Fruit fly (Drosophila melanogaster): ENCODE results near the gene Chc.

Gene Chc

DNA sequence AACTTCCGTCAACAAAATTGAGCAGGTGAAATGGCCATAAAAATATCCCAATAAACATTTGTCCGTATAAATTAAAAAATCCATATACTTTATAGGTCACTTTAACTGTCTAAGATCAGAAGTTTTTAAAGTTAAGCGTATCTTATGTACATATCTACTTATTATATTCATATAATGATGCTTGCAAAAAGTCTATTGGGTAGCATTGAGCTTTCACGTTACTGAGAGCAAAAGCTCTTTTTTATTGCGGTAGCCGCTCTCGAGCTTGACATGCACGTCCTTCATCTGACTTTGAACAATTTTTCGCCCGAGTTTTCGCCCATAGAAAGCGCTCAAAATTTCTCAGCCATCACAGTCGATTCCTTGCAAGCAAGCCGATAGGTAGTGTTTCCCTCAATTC is 32.6 kb upstream of the Chc start, which contains the start of gene Gapdh2 (continued):
- TF ChIP-seq Dref (GFP tag; IDR thresholded peaks at IDR 0.05) (peak; percentile 44), Meics (GFP tag; optimal IDR thresholded peaks at IDR 0.05) (peak; percentile 100), org-1 (GFP tag; optimal IDR thresholded peaks at IDR 0.05) (peak; percentile 99), CG12744 (GFP tag; optimal IDR thresholded peaks at IDR 0.05) (peak; percentile 98), CG8924 (tag; optimal IDR thresholded peaks at IDR 0.05) (peak; percentile 100), fd64A (GFP tag; optimal IDR thresholded peaks at IDR 0.05) (peak; percentile 98), Poxn (GFP tag; IDR thresholded peaks at IDR 0.05) (peak; percentile 96), wor (GFP tag; IDR thresholded peaks at IDR 0.05) (peak; percentile 98), CG6272 (GFP tag; IDR thresholded peaks at IDR 0.05) (peak; percentile 93; the same call in 1 of the 2 replicates), CG7271 (tag; optimal IDR thresholded peaks at IDR 0.05) (peak; percentile 94), CG6854 (GFP tag; optimal IDR thresholded peaks at IDR 0.05) (peak; percentile 100), pb (GFP tag; optimal IDR thresholded peaks at IDR 0.05) (peak; percentile 89), Ssrp (tag; optimal IDR thresholded peaks at IDR 0.05) (peak; percentile 97), CG4360 (GFP tag; IDR thresholded peaks at IDR 0.05) (peak; percentile 87), CG13123 (GFP tag; optimal IDR thresholded peaks at IDR 0.05) (peak; percentile 96), CG4854 (GFP tag; optimal IDR thresholded peaks at IDR 0.05) (peak; percentile 98), Bteb2 (GFP tag; optimal IDR thresholded peaks at IDR 0.05) (peak; percentile 99), CG13894 (tag; optimal IDR thresholded peaks at IDR 0.05) (peak; percentile 100), CG8359 (GFP tag; optimal IDR thresholded peaks at IDR 0.05; ENCODE audit: borderline replicate concordance) (peak; percentile 93), Oli (tag; optimal IDR thresholded peaks at IDR 0.05) (peak; percentile 99), zfh1 (GFP tag; IDR thresholded peaks at IDR 0.05) (peak; percentile 98), emc (GFP tag; optimal IDR thresholded peaks at IDR 0.05) (peak; percentile 94), CG30431 (GFP tag; optimal IDR thresholded peaks at IDR 0.05) (no peak), Dad (GFP tag; optimal IDR thresholded peaks at IDR 0.05) (peak; percentile 98), Hmr (GFP tag; optimal IDR thresholded peaks at IDR 0.05) (peak; percentile 100), CG2712 (tag; optimal IDR thresholded peaks at IDR 0.05) (peak; percentile 99), CG6689 (GFP tag; IDR thresholded peaks at IDR 0.05) (peak; percentile 98), CG4404 (GFP tag; IDR thresholded peaks at IDR 0.05) (peak; percentile 88), Lim3 (GFP tag; IDR thresholded peaks at IDR 0.05) (peak; percentile 96; the same call in 1 of the 2 replicates), en (GFP tag; optimal IDR thresholded peaks at IDR 0.05) (peak; percentile 96), Ptx1 (GFP tag; IDR thresholded peaks at IDR 0.05) (peak; percentile 98), ewg (GFP tag; optimal IDR thresholded peaks at IDR 0.05) (peak; percentile 97), slou (GFP tag; optimal IDR thresholded peaks at IDR 0.05) (peak; percentile 96), CG17385 (GFP tag; optimal IDR thresholded peaks at IDR 0.05) (peak; percentile 100), Fer3 (tag; optimal IDR thresholded peaks at IDR 0.05) (peak; percentile 100), CG1792 (GFP tag; optimal IDR thresholded peaks at IDR 0.05) (peak; percentile 94), hkb (optimal IDR thresholded peaks at IDR 0.05) (no peak), hkb (GFP tag; IDR thresholded peaks at IDR 0.05) (peak; percentile 100), CG15514 (GFP tag; optimal IDR thresholded peaks at IDR 0.05) (peak; percentile 96), NC2β (GFP tag; optimal IDR thresholded peaks at IDR 0.05) (peak; percentile 94), CG16779 (GFP tag; IDR thresholded peaks at IDR 0.05) (peak; percentile 99), CG12104 (GFP tag; optimal IDR thresholded peaks at IDR 0.05) (peak; percentile 99), CG15479 (GFP tag; optimal IDR thresholded peaks at IDR 0.05) (peak; percentile 10), CG14014 (GFP tag; IDR thresholded peaks at IDR 0.05) (peak; percentile 100), B-H1 (GFP tag; IDR thresholded peaks at IDR 0.05) (peak; percentile 99), oc (tag; optimal IDR thresholded peaks at IDR 0.05) (peak; percentile 100), CG10209 (GFP tag; optimal IDR thresholded peaks at IDR 0.05) (peak; percentile 99), maf-S (GFP tag; optimal IDR thresholded peaks at IDR 0.05) (peak; percentile 96), Jarid2 (GFP tag; optimal IDR thresholded peaks at IDR 0.05) (peak; percentile 95), CG5953 (GFP tag; IDR thresholded peaks at IDR 0.05) (peak; percentile 99), CG11696 (GFP tag; IDR thresholded peaks at IDR 0.05) (peak; percentile 97), row (GFP tag; IDR thresholded peaks at IDR 0.05) (peak; percentile 99)

Measured in whole organism, embryonic.